Worm (Caenorhabditis elegans) whole organism, L1 larva: ENCODE data around the gene C17G10.1.

Experiments used
- C16A3.4 ChIP-seq: fragments of 150-350 bp; optimal IDR thresholded peaks from 2 replicates; lab custom pipeline; 2014; ENCODE audit warnings: missing biosample characterization, missing genetic modification characterization
- F16B12.6 ChIP-seq: fragments of 150-350 bp; optimal IDR thresholded peaks from 2 replicates; lab custom pipeline; 2014; ENCODE audit warnings: missing biosample characterization, missing genetic modification characterization
- Y116A8C.19 ChIP-seq: sonication (generic microtip); optimal IDR thresholded peaks from 2 replicates; lab custom pipeline; 2016; ENCODE audit warnings: missing compliant biosample characterization, missing genetic modification characterization, borderline replicate concordance
- aha-1 ChIP-seq: fragments of 150-350 bp; optimal IDR thresholded peaks from 2 replicates; lab custom pipeline; 2014; ENCODE audit warnings: missing biosample characterization, missing genetic modification characterization
- aly-2 ChIP-seq: fragments of 150-350 bp; optimal IDR thresholded peaks from 2 replicates; lab custom pipeline; 2014; ENCODE audit warnings: missing biosample characterization, missing genetic modification characterization
- ama-1 ChIP-seq: fragments of 150-350 bp; optimal IDR thresholded peaks from 2 replicates; lab custom pipeline; 2014
- blmp-1 ChIP-seq: fragments of 150-350 bp; optimal IDR thresholded peaks from 2 replicates; lab custom pipeline; 2014; ENCODE audit warnings: missing biosample characterization, missing genetic modification characterization
- ceh-63 ChIP-seq: fragments of 200-800 bp; sonication (Bioruptor generic); optimal IDR thresholded peaks from 2 replicates; lab custom pipeline; 2018; ENCODE audit warnings: mild to moderate bottlenecking, missing genetic modification characterization, missing compliant biosample characterization
- ceh-8 ChIP-seq: fragments of 200-800 bp; sonication (Bioruptor generic); optimal IDR thresholded peaks from 2 replicates; lab custom pipeline; 2018; ENCODE audit warnings: mild to moderate bottlenecking, missing genetic modification characterization, moderate library complexity, missing compliant biosample characterization
- ceh-90 ChIP-seq: sonication (generic microtip); optimal IDR thresholded peaks from 2 replicates; lab custom pipeline; 2016; ENCODE audit warnings: missing genetic modification characterization, missing compliant biosample characterization
- ces-1 ChIP-seq: fragments of 150-350 bp; optimal IDR thresholded peaks from 2 replicates; lab custom pipeline; 2014; ENCODE audit warnings: missing biosample characterization, missing genetic modification reagents, missing genetic modification characterization
- dpl-1 ChIP-seq, 3 experiments: fragments of 150-350 bp in 2 of 3; sonication (generic microtip) in 1 of 3; optimal IDR thresholded peaks; 2 replicates each; lab custom pipeline; 2014 to 2017; ENCODE audit warnings: missing biosample characterization in 3 of 3, missing genetic modification characterization in 3 of 3, missing genetic modification reagents in 3 of 3
- dsc-1 ChIP-seq: sonication (generic microtip); optimal IDR thresholded peaks from 2 replicates; lab custom pipeline; 2016; ENCODE audit warnings: mild to moderate bottlenecking, missing genetic modification characterization, missing compliant biosample characterization
- elt-2 ChIP-seq: sonication (generic microtip); optimal IDR thresholded peaks from 2 replicates; lab custom pipeline; 2016; ENCODE audit warnings: missing genetic modification characterization, mild to moderate bottlenecking, inconsistent platforms, missing compliant biosample characterization, missing genetic modification reagents
- fkh-4 ChIP-seq: sonication (generic microtip); optimal IDR thresholded peaks from 2 replicates; lab custom pipeline; 2016; ENCODE audit warnings: missing compliant biosample characterization, missing genetic modification characterization, borderline replicate concordance
- fkh-8 ChIP-seq: sonication (generic microtip); optimal IDR thresholded peaks from 2 replicates; lab custom pipeline; 2016; ENCODE audit warnings: mild to moderate bottlenecking, missing genetic modification characterization, missing compliant biosample characterization
- grh-1 ChIP-seq: fragments of 200-800 bp; sonication (Bioruptor generic); IDR thresholded peaks from 2 replicates; pipeline ENCODE4 v1.3.6; 2022; ENCODE audit warnings: missing genetic modification reagents, missing genetic modification characterization, missing compliant biosample characterization
- hpl-2 ChIP-seq: fragments of 150-350 bp; optimal IDR thresholded peaks from 2 replicates; lab custom pipeline; 2014; ENCODE audit warnings: missing biosample characterization, missing genetic modification reagents, missing genetic modification characterization
- jun-1 ChIP-seq: fragments of 150-350 bp; optimal IDR thresholded peaks from 2 replicates; lab custom pipeline; 2014; ENCODE audit warnings: missing biosample characterization, missing genetic modification reagents, missing genetic modification characterization
- lin-14 ChIP-seq: fragments of 200-800 bp; sonication (Bioruptor generic); optimal IDR thresholded peaks from 2 replicates; lab custom pipeline; 2018; ENCODE audit warnings: mild to moderate bottlenecking, missing genetic modification characterization, moderate library complexity, missing compliant biosample characterization
- lin-15B ChIP-seq: fragments of 150-350 bp; sonication (generic microtip); optimal IDR thresholded peaks from 3 replicates; lab custom pipeline; 2014; ENCODE audit warnings: missing biosample characterization, missing genetic modification characterization
- lin-39 ChIP-seq: fragments of 150-350 bp; optimal IDR thresholded peaks from 2 replicates; lab custom pipeline; 2014; ENCODE audit warnings: missing biosample characterization, missing genetic modification reagents, missing genetic modification characterization
- lsy-2 ChIP-seq, 2 experiments: fragments of 150-350 bp; optimal IDR thresholded peaks; 2 replicates each; lab custom pipeline; 2014; ENCODE audit warnings: missing biosample characterization in 2 of 2, missing genetic modification characterization in 2 of 2
- mab-9 ChIP-seq: fragments of 200-800 bp; sonication (Bioruptor generic); IDR thresholded peaks from 2 replicates; pipeline ENCODE4 v1.3.6; 2022; ENCODE audit warnings: missing genetic modification reagents, missing genetic modification characterization, missing compliant biosample characterization
- mdl-1 ChIP-seq, 2 experiments: fragments of 150-350 bp; optimal IDR thresholded peaks; 2 replicates each; lab custom pipeline; 2014 to 2017; ENCODE audit warnings: missing biosample characterization in 2 of 2, missing genetic modification characterization in 2 of 2, inconsistent platforms in 1 of 2
- mef-2 ChIP-seq: fragments of 150-350 bp; optimal IDR thresholded peaks from 2 replicates; lab custom pipeline; 2014; ENCODE audit warnings: missing biosample characterization, missing genetic modification characterization
- mep-1 ChIP-seq: fragments of 150-350 bp; optimal IDR thresholded peaks from 2 replicates; lab custom pipeline; 2014; ENCODE audit warnings: missing biosample characterization, missing genetic modification characterization
- nhr-11 ChIP-seq: fragments of 150-350 bp; optimal IDR thresholded peaks from 2 replicates; lab custom pipeline; 2014; ENCODE audit warnings: missing biosample characterization, missing genetic modification characterization
- nhr-20 ChIP-seq: sonication (generic microtip); optimal IDR thresholded peaks from 2 replicates; lab custom pipeline; 2016; ENCODE audit warnings: mild to moderate bottlenecking, missing genetic modification characterization, missing compliant biosample characterization
- nhr-237 ChIP-seq: fragments of 150-350 bp; optimal IDR thresholded peaks from 2 replicates; lab custom pipeline; 2014; ENCODE audit warnings: missing biosample characterization, missing genetic modification characterization
- nhr-47 ChIP-seq: sonication (generic microtip); optimal IDR thresholded peaks from 2 replicates; lab custom pipeline; 2016; ENCODE audit warnings: mild to moderate bottlenecking, missing genetic modification characterization, moderate library complexity, missing compliant biosample characterization
- nhr-71 ChIP-seq: sonication (generic microtip); optimal IDR thresholded peaks from 2 replicates; lab custom pipeline; 2016; ENCODE audit warnings: mild to moderate bottlenecking, missing genetic modification characterization, moderate library complexity, missing compliant biosample characterization
- nhr-77 ChIP-seq: fragments of 150-350 bp; optimal IDR thresholded peaks from 2 replicates; lab custom pipeline; 2014; ENCODE audit warnings: missing biosample characterization, missing genetic modification characterization
- nhr-84 ChIP-seq: sonication (generic microtip); optimal IDR thresholded peaks from 2 replicates; lab custom pipeline; 2017; ENCODE audit warnings: missing biosample characterization, missing genetic modification characterization
- nhr-90 ChIP-seq: sonication (generic microtip); optimal IDR thresholded peaks from 2 replicates; lab custom pipeline; 2016; ENCODE audit warnings: mild to moderate bottlenecking, missing genetic modification characterization, missing compliant biosample characterization; ENCODE audit not compliant: poor library complexity
- pag-3 ChIP-seq: sonication (generic microtip); optimal IDR thresholded peaks from 2 replicates; lab custom pipeline; 2017; ENCODE audit warnings: missing genetic modification characterization, mild to moderate bottlenecking, missing compliant biosample characterization, antibody characterized with exemption, borderline replicate concordance; ENCODE audit not compliant: insufficient read depth
- pax-3 ChIP-seq: fragments of 200-800 bp; sonication (Bioruptor generic); optimal IDR thresholded peaks from 2 replicates; lab custom pipeline; 2018; ENCODE audit warnings: mild to moderate bottlenecking, missing genetic modification characterization, moderate library complexity, missing compliant biosample characterization
- pqm-1 ChIP-seq: sonication (generic microtip); optimal IDR thresholded peaks from 3 replicates; lab custom pipeline; 2017; ENCODE audit warnings: missing biosample characterization, missing genetic modification characterization
- rnt-1 ChIP-seq: sonication (generic microtip); optimal IDR thresholded peaks from 2 replicates; lab custom pipeline; 2016; ENCODE audit warnings: mild to moderate bottlenecking, missing genetic modification characterization, moderate library complexity, missing compliant biosample characterization
- sox-4 ChIP-seq: sonication (generic microtip); optimal IDR thresholded peaks from 2 replicates; lab custom pipeline; 2016; ENCODE audit warnings: missing genetic modification characterization, missing compliant biosample characterization
- sup-37 ChIP-seq: fragments of 200-800 bp; sonication (Bioruptor generic); optimal IDR thresholded peaks from 2 replicates; lab custom pipeline; 2018; ENCODE audit warnings: mild to moderate bottlenecking, missing genetic modification characterization, missing compliant biosample characterization
- tlp-1 ChIP-seq: fragments of 150-350 bp; optimal IDR thresholded peaks from 2 replicates; lab custom pipeline; 2014; ENCODE audit warnings: missing biosample characterization, missing genetic modification characterization
- unc-130 ChIP-seq: fragments of 150-350 bp; optimal IDR thresholded peaks from 2 replicates; lab custom pipeline; 2017; ENCODE audit warnings: missing biosample characterization, missing genetic modification characterization, inconsistent platforms
- unc-30 ChIP-seq: sonication (generic microtip); optimal IDR thresholded peaks from 2 replicates; lab custom pipeline; 2017; ENCODE audit warnings: missing biosample characterization, missing genetic modification characterization
- unc-98 ChIP-seq: fragments of 200-800 bp; sonication (Bioruptor generic); IDR thresholded peaks from 2 replicates; pipeline ENCODE4 v1.3.6; 2022; ENCODE audit warnings: missing genetic modification characterization, missing compliant biosample characterization
- vab-15 ChIP-seq: sonication (generic microtip); optimal IDR thresholded peaks from 2 replicates; lab custom pipeline; 2017; ENCODE audit warnings: missing genotype, mild to moderate bottlenecking, missing genetic modification characterization, missing compliant biosample characterization
- xbp-1 ChIP-seq: sonication (generic microtip); optimal IDR thresholded peaks from 2 replicates; lab custom pipeline; 2016; ENCODE audit warnings: missing genetic modification characterization, missing compliant biosample characterization
- zag-1 ChIP-seq: fragments of 150-350 bp; optimal IDR thresholded peaks from 2 replicates; lab custom pipeline; 2014; ENCODE audit warnings: missing biosample characterization, missing genetic modification characterization
- ztf-4 ChIP-seq: fragments of 150-350 bp; optimal IDR thresholded peaks from 2 replicates; lab custom pipeline; 2014; ENCODE audit warnings: missing biosample characterization, missing genetic modification characterization

C17G10.1 gene

DNA sequence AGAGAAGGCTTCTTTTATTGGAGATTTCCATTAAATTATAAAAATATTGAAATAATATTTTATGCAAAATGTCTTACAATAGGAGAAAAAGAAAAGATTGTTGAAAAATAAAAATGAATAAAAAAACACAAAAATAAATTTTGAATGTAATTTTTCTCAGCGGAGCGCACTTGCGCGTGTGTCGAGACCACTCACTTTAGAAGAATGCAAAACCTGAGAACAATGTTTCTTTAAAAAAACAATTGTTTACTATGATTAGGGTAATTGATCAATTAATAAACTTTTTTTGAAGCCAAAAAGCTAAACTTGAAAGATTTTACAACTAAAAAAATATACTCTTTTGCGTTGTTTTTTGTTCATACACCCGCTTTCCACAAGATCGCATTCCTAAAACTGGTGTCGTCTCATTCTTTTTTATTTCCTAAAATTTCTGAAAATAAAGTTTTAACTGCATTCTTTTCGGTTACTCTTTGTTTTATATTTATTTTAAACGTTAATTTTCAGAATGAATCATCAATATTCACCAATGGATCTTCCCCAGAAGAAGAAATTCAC lies 2.1 kb upstream of the C17G10.1 start, which contains the start of gene ttc-4 (continued):
- TF ChIP-seq pax-3: no peak
- peak; percentile 34 for TF ChIP-seq nhr-77
- TF ChIP-seq ceh-8: no peak
- no peak for TF ChIP-seq fkh-4 (tag; lab: Kevin White, UChicago)
- TF ChIP-seq mdl-1 (tag; optimal IDR thresholded peaks at IDR 0.05; lab: Kevin White, UChicago): no peak
- TF ChIP-seq ama-1 (lab: Kevin White, UChicago): no peak
- TF ChIP-seq nhr-90: peak; percentile 26
- TF ChIP-seq aha-1 (tag; lab: Kevin White, UChicago): no peak
- TF ChIP-seq Y116A8C.19 (tag; lab: Kevin White, UChicago): no peak
- TF ChIP-seq fkh-8 (tag; lab: Kevin White, UChicago): peak; percentile 45
- TF ChIP-seq jun-1 (tag; lab: Kevin White, UChicago): no peak
- TF ChIP-seq ceh-63 (GFP tag; lab: Kevin White, UChicago): no peak
- TF ChIP-seq sup-37 (GFP tag; lab: Kevin White, UChicago): no peak
- TF ChIP-seq nhr-11 (tag; lab: Kevin White, UChicago): no peak
- no peak for TF ChIP-seq hpl-2 (GFP tag; lab: Kevin White, UChicago)
- TF ChIP-seq mef-2 (tag; lab: Kevin White, UChicago): no peak
- TF ChIP-seq lsy-2 (tag; optimal IDR thresholded peaks at IDR 0.05; lab: Kevin White, UChicago): peak; percentile 5 to 82
- peak; percentile 40 for TF ChIP-seq unc-130 (tag; lab: Kevin White, UChicago)
- peak; percentile 19 for TF ChIP-seq rnt-1 (tag; lab: Kevin White, UChicago)
- TF ChIP-seq grh-1 (GFP tag; lab: Robert Waterston, UW): no peak
- TF ChIP-seq xbp-1 (tag; lab: Kevin White, UChicago): peak; percentile 33
- TF ChIP-seq ces-1 (GFP tag; lab: Kevin White, UChicago): no peak
- TF ChIP-seq pqm-1 (tag; lab: Kevin White, UChicago): no peak
- TF ChIP-seq elt-2 (tag; lab: Kevin White, UChicago): peak; percentile 8
- TF ChIP-seq tlp-1 (tag; lab: Kevin White, UChicago): no peak
- TF ChIP-seq blmp-1 (tag; lab: Kevin White, UChicago): peak; percentile 28
- TF ChIP-seq C16A3.4 (tag; lab: Kevin White, UChicago): peak; percentile 76
- TF ChIP-seq ceh-90: no peak
- TF ChIP-seq F16B12.6: peak; percentile 12
- no peak for TF ChIP-seq sox-4 (tag; lab: Kevin White, UChicago)
- TF ChIP-seq dpl-1 (GFP tag; optimal IDR thresholded peaks at IDR 0.05; lab: Kevin White, UChicago): peak; percentile 11 to 67 (median 41)
- TF ChIP-seq nhr-84 (tag; lab: Kevin White, UChicago): no peak

DNA sequence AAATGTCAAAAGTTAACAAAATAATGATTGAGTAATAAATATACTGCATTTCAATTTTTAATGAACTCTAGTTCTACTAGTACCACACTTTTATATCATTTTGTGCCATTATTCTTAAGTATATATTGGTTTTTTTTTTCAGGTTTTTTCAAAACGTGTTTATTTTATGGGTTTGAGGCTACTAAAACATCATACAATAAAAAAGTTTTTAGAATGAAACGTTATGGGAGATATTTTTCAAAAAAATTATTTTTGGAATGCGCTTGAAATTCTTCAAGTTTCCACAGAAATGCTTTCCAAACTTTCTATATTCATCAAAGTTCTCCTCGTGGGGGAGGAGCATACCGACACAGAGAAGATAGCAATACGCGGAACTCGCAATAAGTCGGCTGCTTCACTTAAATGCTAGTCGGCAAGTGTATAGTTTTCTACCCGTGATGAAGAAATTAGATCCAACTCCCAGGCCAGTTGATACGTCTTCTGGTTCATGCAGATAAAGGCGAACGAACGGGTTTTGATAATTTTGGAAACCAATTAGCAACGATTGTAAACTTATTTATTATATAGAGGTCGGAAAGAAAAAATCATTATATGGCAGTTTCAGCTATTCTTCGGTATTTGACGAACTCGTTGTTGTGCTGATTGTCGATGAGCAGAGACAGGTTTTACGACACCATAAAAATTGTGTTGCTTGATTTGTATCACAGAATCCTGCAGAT lies 3.1 kb downstream of the C17G10.1 start, which contains the start of gene C17G10.10:
TSS of gene C17G10.10 (minus strand) at position 51 of the 719 bp plus-strand sequence.
- TF ChIP-seq xbp-1 (tag; lab: Kevin White, UChicago) (peak; percentile 63), unc-30 (no peak), unc-98 (GFP tag; lab: Robert Waterston, UW) (no peak), zag-1 (tag; lab: Kevin White, UChicago) (no peak), dpl-1 (GFP tag; optimal IDR thresholded peaks at IDR 0.05; lab: Kevin White, UChicago) (peak; percentile 35 to 55 (median 40)), ztf-4 (tag; lab: Kevin White, UChicago) (peak; percentile 73), mep-1 (tag; lab: Kevin White, UChicago) (peak; percentile 60), nhr-84 (tag; lab: Kevin White, UChicago) (no peak), nhr-20 (tag; lab: Kevin White, UChicago) (peak; percentile 95), tlp-1 (tag; lab: Kevin White, UChicago) (no peak), pax-3 (peak; percentile 19), vab-15 (tag; lab: Kevin White, UChicago) (no peak), nhr-71 (peak; percentile 89), mab-9 (no peak), nhr-237 (tag; lab: Kevin White, UChicago) (no peak), mef-2 (tag; lab: Kevin White, UChicago) (no peak), fkh-4 (tag; lab: Kevin White, UChicago) (no peak), pag-3 (tag; lab: Kevin White, UChicago) (no peak), ceh-90 (no peak), nhr-47 (peak; percentile 86), lin-15B (tag; lab: Kevin White, UChicago) (no peak), lin-39 (tag; lab: Kevin White, UChicago) (peak; percentile 68), mdl-1 (tag; optimal IDR thresholded peaks at IDR 0.05; lab: Kevin White, UChicago) (peak in 1 of 2 experiments; percentile 82), aly-2 (tag; lab: Kevin White, UChicago) (peak; percentile 78), lin-14 (GFP tag; lab: Kevin White, UChicago) (peak; percentile 82), dsc-1 (peak; percentile 77)
